Fruit fly (Drosophila melanogaster) whole organism, embryonic: ENCODE measurements around the gene yellow-f2.
A peak's percentile ranks its signal among the peaks of the same experiment; 100 is the strongest.

Source experiments
- CG12659 ChIP-seq: fragments of 200-800 bp; sonication (Bioruptor generic); optimal IDR thresholded peaks from 3 replicates; lab custom pipeline; 2017; ENCODE audit warnings: mild to moderate bottlenecking, missing biosample characterization, missing genetic modification reagents, missing genetic modification characterization
- CG17361 ChIP-seq: fragments of 200-800 bp; sonication (Bioruptor generic); IDR thresholded peaks from 3 replicates; pipeline ENCODE4 v1.3.6; 2022; ENCODE audit warnings: missing biosample characterization, missing genetic modification characterization
- CG34376 ChIP-seq: fragments of 200-800 bp; sonication (Bioruptor generic); optimal IDR thresholded peaks from 2 replicates; lab custom pipeline; 2018; ENCODE audit warnings: missing biosample characterization, mild to moderate bottlenecking, missing genetic modification characterization
- CG34422 ChIP-seq: fragments of 200-800 bp; sonication (Bioruptor generic); IDR thresholded peaks from 3 replicates; pipeline ENCODE4 v1.3.6; 2022; ENCODE audit warnings: missing biosample characterization, missing genetic modification characterization
- CG5180 ChIP-seq: fragments of 200-800 bp; sonication (Bioruptor generic); optimal IDR thresholded peaks from 3 replicates; lab custom pipeline; 2017; ENCODE audit warnings: missing biosample characterization, missing genetic modification characterization, mild to moderate bottlenecking, moderate library complexity, missing genetic modification reagents
- CG7556 ChIP-seq: fragments of 200-800 bp; sonication (Bioruptor generic); optimal IDR thresholded peaks from 2 replicates; lab custom pipeline; 2017; ENCODE audit warnings: missing biosample characterization, mild to moderate bottlenecking, missing genetic modification characterization
- Max ChIP-seq: fragments of 200-800 bp; sonication (Bioruptor generic); optimal IDR thresholded peaks from 2 replicates; lab custom pipeline; 2016; ENCODE audit warnings: missing biosample characterization, mild to moderate bottlenecking, missing genetic modification characterization
- Sry-β ChIP-seq: fragments of 200-800 bp; sonication (Bioruptor generic); optimal IDR thresholded peaks from 2 replicates; lab custom pipeline; 2018; ENCODE audit warnings: missing biosample characterization, mild to moderate bottlenecking, missing genetic modification characterization, moderate library complexity
- chif ChIP-seq, 2 experiments: fragments of 200-800 bp; sonication (Bioruptor generic); optimal IDR thresholded peaks; 3 replicates each; lab custom pipeline; 2016; ENCODE audit warnings: missing biosample characterization in 2 of 2, missing genetic modification characterization in 2 of 2
- gcm ChIP-seq: fragments of 200-800 bp; sonication (Bioruptor generic); optimal IDR thresholded peaks from 2 replicates; lab custom pipeline; 2019; ENCODE audit warnings: missing biosample characterization, mild to moderate bottlenecking, missing genetic modification characterization, moderate library complexity
- pan ChIP-seq, 4 experiments: fragments of >200 bp in 3 of 4; fragments of 200-800 bp in 1 of 4; sonication (Bioruptor generic) in 1 of 4; optimal IDR thresholded peaks in 3 of 4; IDR thresholded peaks in 1 of 4; 2 replicates each; pipeline versions ENCODE4 v1.3.6 to Lab custom; 2017 to 2022; ENCODE audit warnings: missing biosample characterization in 2 of 4, missing genetic modification characterization in 2 of 4, mixed read lengths in 1 of 4
- slp2 ChIP-seq: fragments of 200-800 bp; sonication (Bioruptor generic); optimal IDR thresholded peaks from 2 replicates; lab custom pipeline; 2016; ENCODE audit warnings: missing biosample characterization, missing genetic modification characterization

dm6 chr3R:13032975-13033445, 38.1 kb upstream of the yellow-f2 start:
- TF ChIP-seq CG17361 (GFP tag; lab: Robert Waterston, UW) (no peak), CG12659 (GFP tag; lab: Kevin White, UChicago) (no peak), chif (GFP tag; optimal IDR thresholded peaks at IDR 0.05; lab: Kevin White, UChicago) (no peak), pan (optimal IDR thresholded peaks at IDR 0.05; lab: Kevin White, UChicago) (no peak), pan (GFP tag; optimal IDR thresholded peaks at IDR 0.05 in 1 of 2, IDR thresholded peaks at IDR 0.05 in 1 of 2) (no peak), CG7556 (GFP tag; lab: Kevin White, UChicago) (no peak), CG34376 (no peak), CG5180 (no peak), Max (GFP tag; lab: Kevin White, UChicago) (no peak), Sry-β (GFP tag; lab: Kevin White, UChicago) (peak; percentile 26), gcm (peak; percentile 55), slp2 (GFP tag; lab: Kevin White, UChicago) (no peak), CG34422 (GFP tag; lab: Robert Waterston, UW) (no peak)
